Fruit fly (Drosophila melanogaster) whole organism, embryonic: ENCODE results near the gene Uba4.

Source experiments
- Aef1 ChIP-seq: fragments of 200-800 bp; sonication (Bioruptor generic); IDR thresholded peaks from 3 replicates; pipeline ENCODE4 v1.3.6; 2022; ENCODE audit warnings: missing biosample characterization, missing genetic modification characterization
- Atf6 ChIP-seq: fragments of 200-800 bp; sonication (Bioruptor generic); IDR thresholded peaks from 2 replicates; pipeline ENCODE4 v1.3.6; 2022; ENCODE audit warnings: missing biosample characterization, missing genetic modification characterization
- Blimp-1 ChIP-seq: fragments of 200-800 bp; sonication (Bioruptor generic); optimal IDR thresholded peaks from 3 replicates; lab custom pipeline; 2018; ENCODE audit warnings: missing biosample characterization, missing genetic modification characterization, mild to moderate bottlenecking, moderate library complexity, missing genetic modification reagents
- CG14014 ChIP-seq: fragments of 200-800 bp; sonication (Bioruptor generic); IDR thresholded peaks from 2 replicates; pipeline ENCODE4 v1.3.6; 2022; ENCODE audit warnings: missing biosample characterization, missing genetic modification characterization
- CG15269 ChIP-seq: fragments of 200-800 bp; sonication (Bioruptor generic); optimal IDR thresholded peaks from 2 replicates; lab custom pipeline; 2018; ENCODE audit warnings: missing biosample characterization, mild to moderate bottlenecking, missing genetic modification characterization, moderate library complexity
- CG17568 ChIP-seq: fragments of 200-800 bp; sonication (Bioruptor generic); optimal IDR thresholded peaks from 2 replicates; lab custom pipeline; 2018; ENCODE audit warnings: missing biosample characterization, mild to moderate bottlenecking, missing genetic modification characterization, moderate library complexity
- CG32532 ChIP-seq: fragments of 200-800 bp; sonication (Bioruptor generic); IDR thresholded peaks from 2 replicates; pipeline ENCODE4 v1.3.6; 2022; ENCODE audit warnings: missing biosample characterization, missing genetic modification characterization
- CG32767 ChIP-seq: fragments of 200-800 bp; sonication (Bioruptor generic); IDR thresholded peaks from 2 replicates; pipeline ENCODE4 v1.3.6; 2022; ENCODE audit warnings: missing biosample characterization, missing genetic modification characterization
- CG34224 ChIP-seq: fragments of 200-800 bp; sonication (Bioruptor generic); IDR thresholded peaks from 3 replicates; pipeline ENCODE4 v1.3.6; 2022; ENCODE audit warnings: missing biosample characterization, missing genetic modification characterization; ENCODE audit not compliant: partially characterized antibody
- CG6689 ChIP-seq: fragments of 200-800 bp; sonication (Bioruptor generic); IDR thresholded peaks from 2 replicates; pipeline ENCODE4 v1.3.6; 2022; ENCODE audit warnings: missing biosample characterization, missing genetic modification characterization
- CG7987 ChIP-seq: fragments of 200-800 bp; sonication (Bioruptor generic); optimal IDR thresholded peaks from 2 replicates; lab custom pipeline; 2018; ENCODE audit warnings: missing biosample characterization, mild to moderate bottlenecking, missing genetic modification characterization, moderate library complexity
- CG9609 ChIP-seq: fragments of 200-800 bp; sonication (Bioruptor generic); optimal IDR thresholded peaks from 3 replicates; lab custom pipeline; 2016; ENCODE audit warnings: missing biosample characterization, missing genetic modification characterization
- D ChIP-seq, 2 experiments: fragments of 200-800 bp in 1 of 2; fragments of >200 bp in 1 of 2; sonication (Bioruptor generic) in 1 of 2; optimal IDR thresholded peaks; 2 replicates in 1 of 2; 3 replicates in 1 of 2; lab custom pipeline; 2017; ENCODE audit warnings: mild to moderate bottlenecking in 1 of 2, missing biosample characterization in 1 of 2, missing genetic modification characterization in 1 of 2, missing genetic modification reagents in 1 of 2
- Dip3 ChIP-seq: fragments of 200-800 bp; sonication (Bioruptor generic); optimal IDR thresholded peaks from 3 replicates; lab custom pipeline; 2016; ENCODE audit warnings: missing biosample characterization, missing genetic modification characterization
- Ets65A ChIP-seq: fragments of 200-800 bp; sonication (Bioruptor generic); peaks from one replicate; lab custom pipeline; 2016; ENCODE audit warnings: missing biosample characterization, missing genetic modification characterization
- Fer2 ChIP-seq: fragments of 200-800 bp; sonication (Bioruptor generic); optimal IDR thresholded peaks from 2 replicates; lab custom pipeline; 2018; ENCODE audit warnings: missing biosample characterization, mild to moderate bottlenecking, missing genetic modification characterization, moderate library complexity
- Gug ChIP-seq: fragments of 200-800 bp; sonication (Bioruptor generic); IDR thresholded peaks from 4 replicates; pipeline ENCODE4 v1.3.6; 2022; ENCODE audit warnings: missing biosample characterization, missing genetic modification characterization
- HLH54F ChIP-seq: fragments of 200-800 bp; sonication (Bioruptor generic); optimal IDR thresholded peaks from 3 replicates; lab custom pipeline; 2016; ENCODE audit warnings: missing biosample characterization, missing genetic modification characterization
- Med ChIP-seq: fragments of 200-800 bp; sonication (Bioruptor generic); peaks from one replicate; lab custom pipeline; 2016; ENCODE audit warnings: missing biosample characterization, missing genetic modification characterization, mild to moderate bottlenecking, inconsistent platforms, moderate library complexity
- NFAT ChIP-seq: fragments of 200-800 bp; sonication (Bioruptor generic); IDR thresholded peaks from 2 replicates; pipeline ENCODE4 v1.3.6; 2022; ENCODE audit warnings: missing biosample characterization, missing genetic modification characterization
- Neu2 ChIP-seq: fragments of 200-800 bp; sonication (Bioruptor generic); optimal IDR thresholded peaks from 3 replicates; lab custom pipeline; 2016; ENCODE audit warnings: missing biosample characterization, missing genetic modification characterization, borderline replicate concordance
- Pdp1 ChIP-seq, 2 experiments: fragments of 200-800 bp; sonication (Bioruptor generic); optimal IDR thresholded peaks; 3 replicates each; lab custom pipeline; 2016; ENCODE audit warnings: missing biosample characterization in 2 of 2, missing genetic modification characterization in 2 of 2, mild to moderate bottlenecking in 1 of 2, moderate library complexity in 1 of 2
- Rfx ChIP-seq: fragments of 200-800 bp; sonication (Bioruptor generic); IDR thresholded peaks from 2 replicates; pipeline ENCODE4 v1.3.6; 2022; ENCODE audit warnings: missing biosample characterization, missing genetic modification characterization
- Sox100B ChIP-seq: fragments of 200-800 bp; sonication (Bioruptor generic); optimal IDR thresholded peaks from 3 replicates; lab custom pipeline; 2018; ENCODE audit warnings: missing biosample characterization, mild to moderate bottlenecking, missing genetic modification characterization
- amos ChIP-seq: fragments of 200-800 bp; sonication (Bioruptor generic); IDR thresholded peaks from 2 replicates; pipeline ENCODE4 v1.3.6; 2022; ENCODE audit warnings: missing biosample characterization, missing genetic modification characterization; ENCODE audit not compliant: partially characterized antibody
- br ChIP-seq: fragments of >200 bp; optimal IDR thresholded peaks from 2 replicates; lab custom pipeline; 2017
- btn ChIP-seq: fragments of 200-800 bp; sonication (Bioruptor generic); optimal IDR thresholded peaks from 2 replicates; lab custom pipeline; 2016; ENCODE audit warnings: missing biosample characterization, missing genetic modification characterization
- cg ChIP-seq: fragments of 200-800 bp; sonication (Bioruptor generic); optimal IDR thresholded peaks from 3 replicates; lab custom pipeline; 2019; ENCODE audit warnings: missing biosample characterization, mild to moderate bottlenecking, missing genetic modification characterization, moderate library complexity
- chinmo ChIP-seq: fragments of 200-800 bp; sonication (Bioruptor generic); IDR thresholded peaks from 4 replicates; pipeline ENCODE4 v1.3.6; 2022; ENCODE audit warnings: missing biosample characterization, missing genetic modification characterization; ENCODE audit not compliant: partially characterized antibody
- chm ChIP-seq: fragments of 200-800 bp; sonication (Bioruptor generic); IDR thresholded peaks from 2 replicates; pipeline ENCODE4 v1.3.6; 2022; ENCODE audit warnings: missing biosample characterization, missing genetic modification characterization
- ci ChIP-seq: fragments of 200-800 bp; sonication (Bioruptor generic); IDR thresholded peaks from 3 replicates; pipeline ENCODE4 v1.3.6; 2022; ENCODE audit warnings: missing biosample characterization, missing genetic modification characterization
- croc ChIP-seq: fragments of 200-800 bp; sonication (Bioruptor generic); conservative IDR thresholded peaks from 3 replicates; pipeline ENCODE4 v1.3.6; 2022; ENCODE audit warnings: missing biosample characterization, missing genetic modification characterization
- danr ChIP-seq: fragments of 200-800 bp; sonication (Bioruptor generic); IDR thresholded peaks from 2 replicates; pipeline ENCODE4 v1.3.6; 2022; ENCODE audit warnings: missing biosample characterization, missing genetic modification characterization
- dmrt11E ChIP-seq: fragments of 200-800 bp; sonication (Bioruptor generic); optimal IDR thresholded peaks from 3 replicates; lab custom pipeline; 2018; ENCODE audit warnings: missing biosample characterization, mild to moderate bottlenecking, missing genetic modification characterization, moderate library complexity
- fu2 ChIP-seq: fragments of 200-800 bp; sonication (Bioruptor generic); optimal IDR thresholded peaks from 2 replicates; lab custom pipeline; 2016; ENCODE audit warnings: missing biosample characterization, missing genetic modification characterization
- gce ChIP-seq: fragments of 200-800 bp; sonication (Bioruptor generic); IDR thresholded peaks from 3 replicates; pipeline ENCODE4 v1.3.6; 2022; ENCODE audit warnings: missing biosample characterization, missing genetic modification characterization
- her ChIP-seq: fragments of 200-800 bp; sonication (Bioruptor generic); optimal IDR thresholded peaks from 2 replicates; lab custom pipeline; 2016; ENCODE audit warnings: missing biosample characterization, missing genetic modification characterization
- hkb ChIP-seq, 2 experiments: fragments of 200-800 bp in 1 of 2; fragments of >200 bp in 1 of 2; sonication (Bioruptor generic) in 1 of 2; IDR thresholded peaks in 1 of 2; optimal IDR thresholded peaks in 1 of 2; 2 replicates each; pipeline versions ENCODE4 v1.3.6 to Lab custom; 2017 to 2022; ENCODE audit warnings: missing biosample characterization in 1 of 2, missing genetic modification characterization in 1 of 2
- maf-S ChIP-seq: fragments of 200-800 bp; sonication (Bioruptor generic); optimal IDR thresholded peaks from 2 replicates; lab custom pipeline; 2016; ENCODE audit warnings: missing biosample characterization, missing genetic modification characterization
- mam ChIP-seq: fragments of 200-800 bp; sonication (Bioruptor generic); optimal IDR thresholded peaks from 3 replicates; lab custom pipeline; 2016; ENCODE audit warnings: missing biosample characterization, missing genetic modification characterization
- nerfin-2 ChIP-seq: fragments of 200-800 bp; sonication (Bioruptor generic); IDR thresholded peaks from 2 replicates; pipeline ENCODE4 v1.3.6; 2022; ENCODE audit warnings: missing biosample characterization, missing genetic modification characterization; ENCODE audit not compliant: partially characterized antibody
- oc ChIP-seq: fragments of 200-800 bp; sonication (Bioruptor generic); optimal IDR thresholded peaks from 2 replicates; lab custom pipeline; 2018; ENCODE audit warnings: missing biosample characterization, mild to moderate bottlenecking, missing genetic modification characterization, moderate library complexity
- org-1 ChIP-seq: fragments of 200-800 bp; sonication (Bioruptor generic); optimal IDR thresholded peaks from 2 replicates; lab custom pipeline; 2017; ENCODE audit warnings: missing biosample characterization, missing genetic modification characterization
- run ChIP-seq: fragments of 200-800 bp; sonication (Bioruptor generic); optimal IDR thresholded peaks from 3 replicates; lab custom pipeline; 2018; ENCODE audit warnings: missing biosample characterization, mild to moderate bottlenecking, missing genetic modification characterization
- sisA ChIP-seq: fragments of 200-800 bp; sonication (Bioruptor generic); IDR thresholded peaks from 2 replicates; pipeline ENCODE4 v1.3.6; 2022; ENCODE audit warnings: missing biosample characterization, missing genetic modification characterization
- tin ChIP-seq: fragments of 200-800 bp; sonication (Bioruptor generic); optimal IDR thresholded peaks from 3 replicates; lab custom pipeline; 2016; ENCODE audit warnings: missing biosample characterization, missing genetic modification characterization
- usp ChIP-seq: fragments of >200 bp; optimal IDR thresholded peaks from 2 replicates; lab custom pipeline; 2017; ENCODE audit warnings: missing biosample characterization, missing genetic modification characterization
- zf30C ChIP-seq: fragments of 200-800 bp; sonication (Bioruptor generic); optimal IDR thresholded peaks from 3 replicates; lab custom pipeline; 2018; ENCODE audit warnings: missing biosample characterization, mild to moderate bottlenecking, missing genetic modification characterization

Gene Uba4

DNA sequence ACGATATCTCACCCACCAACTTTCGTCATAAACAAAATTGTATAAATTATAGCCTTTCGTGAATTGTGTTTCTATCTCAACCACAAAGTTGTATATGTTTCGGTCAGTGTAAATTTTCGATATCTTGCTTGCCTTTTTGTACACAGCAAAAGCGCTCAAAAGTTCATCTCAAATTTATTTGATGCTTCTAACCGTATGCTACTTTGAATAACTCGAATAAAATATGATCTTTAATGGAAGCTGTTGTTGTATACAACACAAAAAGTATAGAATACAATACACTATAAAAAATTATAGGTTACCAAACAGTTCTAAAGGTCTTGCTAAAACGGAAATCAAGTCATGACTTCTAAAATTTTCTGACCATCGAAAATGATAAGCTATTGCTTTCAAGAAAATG, 7.8 kb downstream of the Uba4 start:
- TF ChIP-seq Pdp1 (GFP tag; optimal IDR thresholded peaks at IDR 0.05; lab: Kevin White, UChicago): peak in 1 of 2 experiments; percentile 71
- TF ChIP-seq Ets65A (GFP tag; lab: Kevin White, UChicago): peak; percentile 61
- no peak for TF ChIP-seq Atf6 (GFP tag; lab: Robert Waterston, UW)
- peak; percentile 2 for TF ChIP-seq zf30C (GFP tag; lab: Kevin White, UChicago)

DNA sequence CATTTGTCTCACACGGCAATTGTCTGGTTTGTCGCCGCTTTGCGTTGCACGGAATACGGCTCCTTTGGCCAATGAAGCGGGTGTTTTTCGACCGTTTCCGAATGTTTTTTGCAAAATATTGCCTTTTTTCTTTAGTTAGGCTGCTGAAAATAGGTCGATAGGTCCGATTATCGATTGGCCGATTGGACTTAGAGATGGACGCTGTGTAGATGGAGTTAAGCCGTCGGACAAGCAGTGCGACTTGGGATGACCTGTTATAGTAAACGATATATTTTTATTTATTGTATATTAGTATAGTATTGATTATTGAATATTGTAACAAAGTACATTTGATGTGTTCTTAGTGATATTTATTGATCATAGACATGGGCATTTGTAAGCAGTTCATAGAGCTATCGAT, 11.1 kb downstream of the Uba4 start, which contains the start of the genes lmgA and lmgB:
Gene lmgA, minus strand, starts transcription at position 301 of the 400 bp plus-strand sequence.
Gene lmgB, minus strand, starts transcription at position 301 of the 400 bp plus-strand sequence.
- TF ChIP-seq amos (GFP tag; lab: Robert Waterston, UW) (peak; percentile 85; the same call in 1 of the 2 replicates), maf-S (GFP tag; lab: Kevin White, UChicago) (peak; percentile 4), danr (GFP tag; lab: Robert Waterston, UW) (no peak), Sox100B (no peak), chinmo (peak; percentile 46; the same call in 3 of the 4 replicates), Blimp-1 (GFP tag; lab: Kevin White, UChicago) (peak; percentile 31), CG7987 (GFP tag; lab: Kevin White, UChicago) (no peak), croc (no peak), fu2 (no peak), CG9609 (GFP tag; lab: Kevin White, UChicago) (no peak), CG17568 (GFP tag; lab: Kevin White, UChicago) (no peak), Gug (peak; percentile 62; the same call in 3 of the 4 replicates), CG34224 (GFP tag; lab: Robert Waterston, UW) (peak; percentile 75), Med (GFP tag; lab: Kevin White, UChicago) (peak; percentile 81), mam (GFP tag; lab: Kevin White, UChicago) (peak; percentile 53), CG32767 (GFP tag; lab: Robert Waterston, UW) (no peak), btn (no peak), gce (GFP tag; lab: Robert Waterston, UW) (no peak), Dip3 (GFP tag; lab: Kevin White, UChicago) (no peak), dmrt11E (peak; percentile 27), NFAT (GFP tag; lab: Robert Waterston, UW) (peak; percentile 25; the same call in 1 of the 2 replicates), Aef1 (GFP tag; lab: Robert Waterston, UW) (no peak; the same call in 2 of the 3 replicates), tin (peak; percentile 64), chm (GFP tag; lab: Robert Waterston, UW) (no peak), usp (GFP tag; lab: Kevin White, UChicago) (no peak), run (tag; lab: Kevin White, UChicago) (no peak), hkb (optimal IDR thresholded peaks at IDR 0.05; lab: Kevin White, UChicago) (no peak), hkb (GFP tag; IDR thresholded peaks at IDR 0.05; lab: Robert Waterston, UW) (peak; percentile 30; the same call in 1 of the 2 replicates), CG32532 (peak; percentile 42; the same call in 1 of the 2 replicates), CG15269 (tag; lab: Kevin White, UChicago) (peak; percentile 36), br (lab: Kevin White, UChicago) (no peak), nerfin-2 (GFP tag; lab: Robert Waterston, UW) (peak; percentile 91), oc (peak; percentile 31), ci (GFP tag; lab: Robert Waterston, UW) (peak; percentile 36; the same call in 1 of the 3 replicates), cg (GFP tag; lab: Kevin White, UChicago) (no peak), Rfx (peak; percentile 76), HLH54F (peak; percentile 23), CG14014 (0 out of 2 replicates have a peak, but pooled peaks have one; percentile 9), D (optimal IDR thresholded peaks at IDR 0.05; lab: Kevin White, UChicago) (no peak), D (GFP tag; optimal IDR thresholded peaks at IDR 0.05; lab: Kevin White, UChicago) (no peak), Fer2 (tag; lab: Kevin White, UChicago) (no peak), her (no peak), org-1 (no peak), Neu2 (GFP tag; lab: Kevin White, UChicago) (no peak), sisA (GFP tag; lab: Robert Waterston, UW) (peak; percentile 55; the same call in 1 of the 2 replicates), CG6689 (GFP tag; lab: Robert Waterston, UW) (no peak)
